Fruit fly (Drosophila melanogaster) whole organism, adult: ENCODE data around the gene tsh.

ENCODE experiments used
- CG11617 ChIP-seq: fragments of 200-800 bp; sonication (Bioruptor generic); optimal IDR thresholded peaks from 2 replicates; lab custom pipeline; 2017; ENCODE audit warnings: mild to moderate bottlenecking, missing biosample characterization, missing genetic modification reagents, missing genetic modification characterization
- CG12768 ChIP-seq: fragments of 200-800 bp; sonication (Bioruptor generic); optimal IDR thresholded peaks from 2 replicates; lab custom pipeline; 2017; ENCODE audit warnings: missing biosample characterization, missing genetic modification characterization, mild to moderate bottlenecking, moderate library complexity, missing genetic modification reagents
- tj ChIP-seq: fragments of 200-800 bp; sonication (Bioruptor generic); optimal IDR thresholded peaks from 3 replicates; lab custom pipeline; 2017; ENCODE audit warnings: missing biosample characterization, mild to moderate bottlenecking, missing genetic modification characterization, moderate library complexity

DNA sequence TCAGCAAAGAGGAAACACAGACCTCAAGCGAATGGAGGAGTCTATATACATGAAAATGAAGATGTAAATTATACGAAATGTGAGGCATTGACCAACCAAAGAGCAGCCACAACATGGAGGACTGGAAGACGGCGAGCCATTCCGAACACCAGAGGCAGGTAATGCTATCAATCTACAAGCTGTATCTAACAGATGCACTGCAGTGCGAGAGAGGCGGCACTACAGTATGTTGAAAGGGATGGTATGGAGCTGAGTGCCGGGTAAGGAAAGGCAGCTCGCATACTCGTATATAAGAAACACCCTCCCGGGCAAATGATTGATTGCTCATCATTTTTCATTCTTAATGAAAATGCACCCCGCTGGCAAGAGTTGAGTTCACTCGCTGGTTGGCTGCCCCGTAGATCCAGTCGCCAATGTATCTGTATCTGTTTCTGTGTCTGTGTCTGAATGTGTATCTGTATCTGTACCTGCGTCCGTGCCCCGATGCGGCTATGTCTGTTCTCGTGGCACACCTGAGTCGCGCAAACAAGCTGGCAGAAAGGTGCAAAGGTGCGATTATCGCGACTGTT lies 40.4 kb downstream of the tsh start:
- TF ChIP-seq CG12768 (GFP tag; lab: Kevin White, UChicago): no peak
- no peak for TF ChIP-seq tj (GFP tag; lab: Kevin White, UChicago)
- TF ChIP-seq CG11617 (GFP tag; lab: Kevin White, UChicago): no peak
